Worm (Caenorhabditis elegans): Measurements from ENCODE around the gene ins-31.
A peak's percentile ranks its signal among the peaks of the same experiment; 100 is the strongest.

ins-31 gene

ce11 chrII:3111147-3111546 is 15.7 kb upstream of the ins-31 start, which contains the start of gene Y25C1A.13:
Gene Y25C1A.13 (minus strand): TSS chrII:3111247.
- peak; percentile 18 for TF ChIP-seq F13H6.1 (tag; optimal IDR thresholded peaks at IDR 0.05)
- TF ChIP-seq unc-39 (tag; optimal IDR thresholded peaks at IDR 0.05), result no peak

DNA sequence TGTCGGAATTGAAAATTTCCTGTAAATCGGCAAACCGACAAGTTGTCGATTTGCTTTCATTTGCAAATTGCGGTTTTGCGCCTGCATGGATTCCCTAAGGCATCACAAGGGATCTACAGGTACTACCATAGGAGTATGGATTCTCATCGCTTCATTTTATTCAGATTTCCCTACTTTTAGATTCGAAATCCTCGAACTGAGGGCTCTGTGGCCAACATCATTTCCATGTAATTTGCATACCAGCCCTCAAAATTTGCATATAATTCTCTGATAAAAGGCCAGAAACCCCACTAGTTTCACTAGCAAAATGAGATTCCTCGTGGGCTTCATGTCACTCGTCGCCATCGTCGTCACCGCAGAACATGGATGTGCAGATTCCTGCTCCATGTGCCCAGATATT is 14.5 kb upstream of the ins-31 start, which contains the start of gene Y25C1A.2:
Y25C1A.2 (plus strand) TSS at position 301 of the 400 bp plus-strand sequence.
- TF ChIP-seq lin-11 (tag; optimal IDR thresholded peaks at IDR 0.05), result no peak
- no peak for TF ChIP-seq sma-3 (GFP tag; optimal IDR thresholded peaks at IDR 0.05)
- TF ChIP-seq dmd-4 (tag; optimal IDR thresholded peaks at IDR 0.05), result no peak
- TF ChIP-seq C34F6.9 (tag; optimal IDR thresholded peaks at IDR 0.05), result no peak
- no peak for TF ChIP-seq blmp-1 (tag; optimal IDR thresholded peaks at IDR 0.05; ENCODE audit: insufficient read depth)
- no peak for TF ChIP-seq nhr-11 (tag; optimal IDR thresholded peaks at IDR 0.05)
- TF ChIP-seq elt-1 (tag; optimal IDR thresholded peaks at IDR 0.05), result no peak
- TF ChIP-seq ceh-82 (tag; optimal IDR thresholded peaks at IDR 0.05), result no peak
- TF ChIP-seq nhr-10 (tag; optimal IDR thresholded peaks at IDR 0.05), result no peak
- no peak for TF ChIP-seq mdl-1 (tag; optimal IDR thresholded peaks at IDR 0.05)
- no peak for TF ChIP-seq skn-1 (tag; optimal IDR thresholded peaks at IDR 0.05)
- no peak for TF ChIP-seq gmeb-1 (tag; optimal IDR thresholded peaks at IDR 0.05)

ce11 chrII:3113289-3113688 is 13.6 kb upstream of the ins-31 start:
- TF ChIP-seq nhr-129 (tag; optimal IDR thresholded peaks at IDR 0.05), result no peak
- TF ChIP-seq peb-1 (tag; optimal IDR thresholded peaks at IDR 0.05), result no peak
- TF ChIP-seq snpc-4 (tag; optimal IDR thresholded peaks at IDR 0.05), result peak; percentile 45

- TF ChIP-seq elt-3 (tag; optimal IDR thresholded peaks at IDR 0.05), result no peak
- no peak for TF ChIP-seq nhr-21 (tag; optimal IDR thresholded peaks at IDR 0.05)
- no peak for TF ChIP-seq ceh-16 (tag; optimal IDR thresholded peaks at IDR 0.05)
- no peak for TF ChIP-seq lsy-2 (tag; optimal IDR thresholded peaks at IDR 0.05)
- no peak for TF ChIP-seq nhr-6 (tag; optimal IDR thresholded peaks at IDR 0.05)
Observed at ce11 chrII:3113934-3114333, 12.9 kb upstream of the ins-31 start, which contains the start of gene clec-123. Gene clec-123 (plus strand): TSS chrII:3114234.

DNA sequence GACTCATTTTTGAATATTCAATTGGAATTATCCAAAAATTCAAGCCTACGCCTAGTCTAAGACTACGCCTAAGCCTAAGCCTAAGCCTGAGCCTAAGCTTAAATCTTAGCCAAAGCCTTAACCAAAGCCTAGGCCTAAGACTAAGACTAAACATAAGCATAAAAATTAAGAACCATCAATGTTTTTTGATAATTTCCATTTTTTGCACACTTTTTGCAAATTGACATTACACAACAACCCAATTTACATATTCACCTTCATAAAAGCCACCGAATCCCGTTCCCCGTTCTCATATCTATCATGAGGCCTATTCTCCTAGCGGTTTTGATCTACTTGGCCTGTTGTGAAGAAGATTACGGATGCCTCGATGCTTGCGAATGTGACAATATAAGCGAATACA is 9.4 kb upstream of the ins-31 start, which contains the start of gene T10D4.7:
T10D4.7 (plus strand) TSS at position 301 of the 400 bp plus-strand sequence.
- TF ChIP-seq alr-1 (tag; optimal IDR thresholded peaks at IDR 0.05), result no peak
- no peak for TF ChIP-seq nhr-77 (tag; optimal IDR thresholded peaks at IDR 0.05)
- no peak for TF ChIP-seq peb-1 (tag; optimal IDR thresholded peaks at IDR 0.05)
- TF ChIP-seq nhr-10 (tag; optimal IDR thresholded peaks at IDR 0.05), result no peak
- TF ChIP-seq nhr-237 (tag; optimal IDR thresholded peaks at IDR 0.05), result no peak
- TF ChIP-seq skn-1 (tag; optimal IDR thresholded peaks at IDR 0.05), result no peak
- no peak for TF ChIP-seq ceh-16 (tag; optimal IDR thresholded peaks at IDR 0.05)
- TF ChIP-seq egl-27 (tag; optimal IDR thresholded peaks at IDR 0.05), result no peak
- no peak for TF ChIP-seq lin-39 (tag; optimal IDR thresholded peaks at IDR 0.05)
- TF ChIP-seq dmd-4 (tag; optimal IDR thresholded peaks at IDR 0.05), result no peak
- no peak for TF ChIP-seq crh-2 (tag; optimal IDR thresholded peaks at IDR 0.05)
- no peak for TF ChIP-seq mdl-1 (tag; optimal IDR thresholded peaks at IDR 0.05)
- no peak for TF ChIP-seq aly-2 (tag; optimal IDR thresholded peaks at IDR 0.05)
- no peak for TF ChIP-seq gmeb-1 (tag; optimal IDR thresholded peaks at IDR 0.05)
- no peak for TF ChIP-seq unc-39 (tag; optimal IDR thresholded peaks at IDR 0.05)
- no peak for TF ChIP-seq lin-11 (tag; optimal IDR thresholded peaks at IDR 0.05)
- no peak for TF ChIP-seq nhr-6 (tag; optimal IDR thresholded peaks at IDR 0.05)
- TF ChIP-seq nhr-25 (tag; optimal IDR thresholded peaks at IDR 0.05), result no peak

- TF ChIP-seq sma-3 (GFP tag; optimal IDR thresholded peaks at IDR 0.05) (no peak), zag-1 (tag; optimal IDR thresholded peaks at IDR 0.05) (no peak), nhr-77 (tag; optimal IDR thresholded peaks at IDR 0.05) (no peak), egl-27 (tag; optimal IDR thresholded peaks at IDR 0.05) (no peak), C34F6.9 (tag; optimal IDR thresholded peaks at IDR 0.05) (peak; percentile 72), unc-55 (GFP tag; optimal IDR thresholded peaks at IDR 0.05) (peak; percentile 28), gmeb-1 (tag; optimal IDR thresholded peaks at IDR 0.05) (no peak), crh-2 (tag; optimal IDR thresholded peaks at IDR 0.05) (peak; percentile 30), ceh-82 (tag; optimal IDR thresholded peaks at IDR 0.05) (no peak), nhr-237 (tag; optimal IDR thresholded peaks at IDR 0.05) (no peak), nhr-21 (tag; optimal IDR thresholded peaks at IDR 0.05) (no peak), unc-39 (tag; optimal IDR thresholded peaks at IDR 0.05) (no peak), nhr-129 (tag; optimal IDR thresholded peaks at IDR 0.05) (peak; percentile 25), mab-5 (tag; optimal IDR thresholded peaks at IDR 0.05) (no peak)
Observed at ce11 chrII:3118907-3119382, 7.9 kb upstream of the ins-31 start, which contains the start of gene T10D4.6. Gene T10D4.6 (plus strand): TSS chrII:3119332.
